Worm (Caenorhabditis elegans) whole organism, young adult: ENCODE measurements around the gene mat-3.

Source experiments
- B0336.3 ChIP-seq: fragments of 200-800 bp; sonication (Bioruptor generic); IDR thresholded peaks from 2 replicates; pipeline ENCODE4 v1.3.6; 2022; ENCODE audit warnings: missing genetic modification characterization, missing compliant biosample characterization
- F23B12.7 ChIP-seq: sonication (generic microtip); optimal IDR thresholded peaks from 2 replicates; lab custom pipeline; 2017; ENCODE audit warnings: missing genetic modification characterization, mild to moderate bottlenecking, missing compliant biosample characterization, antibody characterized with exemption, moderate library complexity; ENCODE audit not compliant: insufficient read depth
- F55B11.4 ChIP-seq: sonication (generic microtip); optimal IDR thresholded peaks from 2 replicates; lab custom pipeline; 2016; ENCODE audit warnings: missing compliant biosample characterization, missing genetic modification characterization, borderline replicate concordance; ENCODE audit not compliant: insufficient read depth
- K11D2.4 ChIP-seq: fragments of 200-800 bp; sonication (Bioruptor generic); IDR thresholded peaks from 2 replicates; pipeline ENCODE4 v1.3.6; 2022; ENCODE audit warnings: missing genetic modification reagents, missing genetic modification characterization, missing compliant biosample characterization
- Y53G8AR.9 ChIP-seq: fragments of 200-800 bp; sonication (Bioruptor generic); conservative IDR thresholded peaks from 2 replicates; pipeline ENCODE4 v1.3.6; 2022; ENCODE audit warnings: missing genetic modification reagents, missing genetic modification characterization, missing compliant biosample characterization
- Y79H2A.3 ChIP-seq: fragments of 200-800 bp; sonication (Bioruptor generic); conservative IDR thresholded peaks from 2 replicates; pipeline ENCODE4 v1.3.6; 2022; ENCODE audit warnings: missing genetic modification reagents, missing genetic modification characterization, missing compliant biosample characterization
- ZK185.1 ChIP-seq: sonication (generic microtip); optimal IDR thresholded peaks from 2 replicates; lab custom pipeline; 2016; ENCODE audit warnings: mild to moderate bottlenecking, missing genetic modification characterization, missing compliant biosample characterization; ENCODE audit not compliant: poor library complexity, severe bottlenecking
- aptf-3 ChIP-seq: fragments of 200-800 bp; sonication (Bioruptor generic); IDR thresholded peaks from 2 replicates; pipeline ENCODE4 v1.3.6; 2022; ENCODE audit warnings: missing genetic modification characterization, missing compliant biosample characterization
- attf-6 ChIP-seq: fragments of 200-800 bp; sonication (Bioruptor generic); IDR thresholded peaks from 2 replicates; pipeline ENCODE4 v1.3.6; 2022; ENCODE audit warnings: missing genetic modification reagents, missing genetic modification characterization, missing compliant biosample characterization
- dpl-1 ChIP-seq: fragments of 150-350 bp; optimal IDR thresholded peaks from 2 replicates; lab custom pipeline; 2014; ENCODE audit warnings: missing biosample characterization, missing genetic modification reagents, missing genetic modification characterization
- efl-1 ChIP-seq: fragments of 150-350 bp; optimal IDR thresholded peaks from 2 replicates; lab custom pipeline; 2014; ENCODE audit warnings: missing biosample characterization, missing genetic modification reagents, missing genetic modification characterization
- ekl-4 ChIP-seq: fragments of 200-800 bp; sonication (Bioruptor generic); IDR thresholded peaks from 2 replicates; pipeline ENCODE4 v1.3.6; 2022; ENCODE audit warnings: missing genetic modification reagents, missing genetic modification characterization, missing compliant biosample characterization
- ets-4 ChIP-seq: fragments of 200-800 bp; sonication (Bioruptor generic); optimal IDR thresholded peaks from 2 replicates; lab custom pipeline; 2018; ENCODE audit warnings: mild to moderate bottlenecking, missing genetic modification characterization, missing compliant biosample characterization
- fkh-3 ChIP-seq: sonication (generic microtip); optimal IDR thresholded peaks from 2 replicates; lab custom pipeline; 2016; ENCODE audit warnings: mild to moderate bottlenecking, missing genetic modification characterization, missing compliant biosample characterization
- hmg-1.2 ChIP-seq: fragments of 200-800 bp; sonication (Bioruptor generic); IDR thresholded peaks from 2 replicates; pipeline ENCODE4 v1.3.6; 2022; ENCODE audit warnings: missing genetic modification reagents, missing genetic modification characterization, missing compliant biosample characterization
- hrde-1 ChIP-seq: sonication (generic microtip); optimal IDR thresholded peaks from 2 replicates; lab custom pipeline; 2016; ENCODE audit warnings: missing genetic modification characterization, mild to moderate bottlenecking, missing compliant biosample characterization, moderate library complexity, missing genotype, missing genetic modification reagents, borderline replicate concordance
- let-526 ChIP-seq: fragments of 200-800 bp; sonication (Bioruptor generic); IDR thresholded peaks from 2 replicates; pipeline ENCODE4 v1.3.6; 2022; ENCODE audit warnings: missing genetic modification reagents, missing genetic modification characterization, missing compliant biosample characterization
- lin-35 ChIP-seq, 3 experiments: fragments of 150-350 bp in 2 of 3; sonication (generic microtip) in 1 of 3; optimal IDR thresholded peaks; 2 replicates each; lab custom pipeline; 2014 to 2018; ENCODE audit warnings: missing biosample characterization in 3 of 3, missing genetic modification characterization in 3 of 3, missing genetic modification reagents in 3 of 3
- lin-40 ChIP-seq: sonication (generic microtip); optimal IDR thresholded peaks from 2 replicates; lab custom pipeline; 2016; ENCODE audit warnings: missing genetic modification characterization, mild to moderate bottlenecking, missing compliant biosample characterization, missing genotype, missing genetic modification reagents
- lsy-27 ChIP-seq: sonication (generic microtip); optimal IDR thresholded peaks from 2 replicates; lab custom pipeline; 2017; ENCODE audit warnings: missing genetic modification characterization, mild to moderate bottlenecking, missing compliant biosample characterization, antibody characterized with exemption, missing genotype, borderline replicate concordance; ENCODE audit not compliant: insufficient read depth
- madf-6 ChIP-seq: fragments of 200-800 bp; sonication (Bioruptor generic); IDR thresholded peaks from 2 replicates; pipeline ENCODE4 v1.3.6; 2022; ENCODE audit warnings: missing genetic modification reagents, missing genetic modification characterization, missing compliant biosample characterization
- mcd-1 ChIP-seq: fragments of 200-800 bp; sonication (Bioruptor generic); IDR thresholded peaks from 2 replicates; pipeline ENCODE4 v1.3.6; 2022; ENCODE audit warnings: missing genetic modification reagents, missing genetic modification characterization, missing compliant biosample characterization
- nfya-1 ChIP-seq: sonication (generic microtip); optimal IDR thresholded peaks from 2 replicates; lab custom pipeline; 2017; ENCODE audit warnings: antibody characterized with exemption, missing compliant biosample characterization, missing genetic modification characterization, borderline replicate concordance; ENCODE audit not compliant: insufficient read depth
- nfyb-1 ChIP-seq: fragments of 200-800 bp; sonication (Bioruptor generic); IDR thresholded peaks from 2 replicates; pipeline ENCODE4 v1.3.6; 2022; ENCODE audit warnings: missing genetic modification reagents, missing genetic modification characterization, missing compliant biosample characterization
- nhr-120 ChIP-seq: fragments of 200-800 bp; sonication (Bioruptor generic); IDR thresholded peaks from 2 replicates; pipeline ENCODE4 v1.3.6; 2022; ENCODE audit warnings: missing genetic modification characterization, missing compliant biosample characterization
- rec-8 ChIP-seq, 2 experiments: sonication (generic microtip); optimal IDR thresholded peaks; 2 replicates each; lab custom pipeline; 2016; ENCODE audit warnings: mild to moderate bottlenecking in 2 of 2, missing genetic modification characterization in 2 of 2, missing genetic modification reagents in 2 of 2, missing genotype in 2 of 2, missing biosample characterization in 1 of 2, missing compliant biosample characterization in 1 of 2, moderate library complexity in 1 of 2
- repo-1 ChIP-seq: sonication (generic microtip); optimal IDR thresholded peaks from 2 replicates; lab custom pipeline; 2017; ENCODE audit warnings: mild to moderate bottlenecking, missing genetic modification characterization, missing compliant biosample characterization
- snpc-1.1 ChIP-seq: sonication (generic microtip); optimal IDR thresholded peaks from 2 replicates; lab custom pipeline; 2017; ENCODE audit warnings: missing genetic modification characterization, mild to moderate bottlenecking, missing compliant biosample characterization, antibody characterized with exemption, moderate library complexity, missing genotype, missing genetic modification reagents; ENCODE audit not compliant: insufficient read depth
- tbp1 ChIP-seq: fragments of 200-800 bp; sonication (Bioruptor generic); optimal IDR thresholded peaks from 2 replicates; lab custom pipeline; 2018; ENCODE audit warnings: mild to moderate bottlenecking, missing genetic modification characterization, missing compliant biosample characterization
- tlf-1 ChIP-seq: fragments of 200-800 bp; sonication (Bioruptor generic); optimal IDR thresholded peaks from 2 replicates; lab custom pipeline; 2018; ENCODE audit warnings: mild to moderate bottlenecking, missing genetic modification characterization, missing compliant biosample characterization
- unc-130 ChIP-seq: sonication (generic microtip); optimal IDR thresholded peaks from 2 replicates; lab custom pipeline; 2016; ENCODE audit warnings: missing genetic modification reagents, missing genetic modification characterization, missing compliant biosample characterization
- zfh-2 ChIP-seq: fragments of 200-800 bp; sonication (Bioruptor generic); conservative IDR thresholded peaks from 2 replicates; pipeline ENCODE4 v1.3.6; 2022; ENCODE audit warnings: missing genetic modification reagents, missing genetic modification characterization, missing compliant biosample characterization
- ztf-25 ChIP-seq: fragments of 200-800 bp; sonication (Bioruptor generic); IDR thresholded peaks from 2 replicates; pipeline ENCODE4 v1.3.6; 2022; ENCODE audit warnings: missing genetic modification reagents, missing genetic modification characterization, missing compliant biosample characterization

mat-3 gene

DNA sequence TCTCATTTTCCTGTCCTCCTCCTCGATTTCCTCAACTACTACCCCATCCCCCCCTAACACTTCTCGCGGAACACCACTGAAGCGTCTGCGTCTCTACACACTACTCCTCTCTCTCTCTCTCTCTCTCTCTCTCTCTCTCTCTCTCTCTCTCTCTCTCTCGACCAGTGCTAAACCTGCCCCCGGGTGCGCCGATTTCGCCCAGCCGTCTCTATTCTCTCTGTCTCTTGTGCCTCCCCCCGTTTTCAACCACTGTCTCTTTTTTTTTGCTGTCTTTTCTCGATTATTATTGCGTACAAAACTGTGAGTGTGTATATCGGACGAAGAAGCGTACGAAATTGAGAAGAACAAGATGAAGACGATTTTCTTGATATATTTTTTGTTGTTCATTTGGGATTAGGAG is 42.3 kb upstream of the mat-3 start (continued):
- TF ChIP-seq efl-1 (GFP tag; lab: Kevin White, UChicago) (no peak), K11D2.4 (GFP tag; lab: Robert Waterston, UW) (0 out of 2 replicates have a peak, but pooled peaks have one; percentile 47), fkh-3 (tag; lab: Kevin White, UChicago) (no peak), ztf-25 (GFP tag; lab: Robert Waterston, UW) (no peak), mcd-1 (GFP tag; lab: Robert Waterston, UW) (peak; percentile 75), nfyb-1 (GFP tag; lab: Robert Waterston, UW) (peak; percentile 76), Y79H2A.3 (no peak), repo-1 (tag; lab: Kevin White, UChicago) (peak; percentile 9), madf-6 (0 out of 2 replicates have a peak, but pooled peaks have one; percentile 28), tbp1 (no peak), tlf-1 (GFP tag; lab: Kevin White, UChicago) (no peak), nfya-1 (tag; lab: Kevin White, UChicago) (no peak), lsy-27 (tag; lab: Kevin White, UChicago) (no peak), lin-35 (GFP tag; optimal IDR thresholded peaks at IDR 0.05; lab: Kevin White, UChicago) (no peak), ets-4 (peak; percentile 26), unc-130 (GFP tag; lab: Kevin White, UChicago) (no peak), ZK185.1 (tag; lab: Kevin White, UChicago) (peak; percentile 28), dpl-1 (GFP tag; lab: Kevin White, UChicago) (no peak), hrde-1 (tag; lab: Kevin White, UChicago) (no peak), B0336.3 (GFP tag; lab: Robert Waterston, UW) (peak; percentile 69)

DNA sequence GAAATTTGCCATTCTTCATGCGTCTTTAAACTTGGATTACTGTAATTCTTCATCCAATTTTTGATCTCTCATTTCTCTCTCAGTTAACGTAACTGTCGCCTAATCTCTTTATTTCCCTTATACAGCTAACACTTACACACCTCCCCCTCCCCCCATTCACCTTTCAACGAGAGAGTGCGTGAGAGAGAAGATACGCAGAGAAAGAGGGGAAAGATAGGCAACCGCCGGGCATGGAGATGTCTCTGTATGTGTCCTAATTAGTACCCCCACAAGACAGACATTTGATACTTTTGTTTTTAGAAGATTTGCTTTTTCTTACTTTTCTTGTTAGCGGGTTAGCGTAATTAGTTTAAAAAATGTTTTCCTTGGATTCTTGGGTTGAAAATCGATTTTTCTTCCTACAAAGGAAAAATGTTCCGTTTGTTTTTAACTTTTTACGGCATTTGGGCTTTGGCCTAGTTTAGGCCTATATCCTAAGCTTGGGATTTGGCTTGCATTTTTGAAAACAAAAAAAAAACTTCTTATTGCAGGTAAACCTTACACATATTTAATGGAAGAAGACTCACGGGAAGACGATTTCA is 40.8 kb upstream of the mat-3 start, which contains the start of gene affl-2:
Gene affl-2 (plus strand): TSS at position 531 of the 581 bp plus-strand sequence.
- TF ChIP-seq snpc-1.1 (tag; lab: Kevin White, UChicago), result no peak
- TF ChIP-seq let-526, result no peak
- TF ChIP-seq nhr-120 (GFP tag; lab: Robert Waterston, UW), result no peak
- peak; percentile 40; the same call in 1 of the 2 replicates for TF ChIP-seq hmg-1.2
- TF ChIP-seq aptf-3 (GFP tag; lab: Robert Waterston, UW), result no peak
- no peak for TF ChIP-seq ekl-4 (GFP tag; lab: Robert Waterston, UW)
- TF ChIP-seq F23B12.7 (tag; lab: Kevin White, UChicago), result no peak
- TF ChIP-seq rec-8 (tag; optimal IDR thresholded peaks at IDR 0.05; lab: Kevin White, UChicago), result no peak
- no peak for TF ChIP-seq lin-40
- 0 out of 2 replicates have a peak, but pooled peaks have one; percentile 14 for TF ChIP-seq K11D2.4 (GFP tag; lab: Robert Waterston, UW)
- no peak for TF ChIP-seq Y53G8AR.9 (GFP tag; lab: Robert Waterston, UW)
- TF ChIP-seq, all 124 proteins: peak for 2

DNA sequence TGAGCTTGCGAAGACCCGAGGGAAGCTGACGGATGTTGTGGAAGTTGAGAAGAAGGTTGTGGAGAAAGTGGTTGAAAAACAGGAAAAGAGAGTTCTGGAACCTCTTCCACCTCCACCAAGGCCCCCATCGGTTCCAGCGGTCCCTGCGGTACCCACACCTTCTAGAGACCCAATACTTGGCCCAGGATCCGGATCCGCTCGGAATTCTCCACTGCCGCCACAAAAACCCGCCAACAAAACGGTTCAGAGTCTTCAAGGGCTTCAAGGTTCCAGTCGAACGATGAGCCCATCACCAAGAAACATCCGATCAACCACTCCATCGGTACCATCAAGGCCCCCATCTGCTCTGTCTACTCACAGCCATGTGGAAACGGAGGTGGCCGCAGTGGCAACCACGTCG is 38.2 kb upstream of the mat-3 start:
- TF ChIP-seq zfh-2 (GFP tag; lab: Robert Waterston, UW) (peak; percentile 70), attf-6 (GFP tag; lab: Robert Waterston, UW) (no peak), F55B11.4 (tag; lab: Kevin White, UChicago) (no peak)
